Fruit fly (Drosophila melanogaster): Measurements from ENCODE around the gene CCT6.

Gene CCT6

dm6 chrX:15760447-15761297 lies 14.2 kb downstream of the CCT6 start, which contains the start of the genes Graf and mRpL3 (continued):
- TF ChIP-seq wor (GFP tag; IDR thresholded peaks at IDR 0.05) = no peak
- no peak for TF ChIP-seq wek (GFP tag; optimal IDR thresholded peaks at IDR 0.05)
- no peak for TF ChIP-seq so (GFP tag; IDR thresholded peaks at IDR 0.05)
- TF ChIP-seq sna (GFP tag; IDR thresholded peaks at IDR 0.05; ENCODE audit: partially characterized antibody) = peak; percentile 83
- no peak for TF ChIP-seq dan (GFP tag; IDR thresholded peaks at IDR 0.05)
- no peak for TF ChIP-seq zen (tag; optimal IDR thresholded peaks at IDR 0.05)
- TF ChIP-seq CG1832 (GFP tag; optimal IDR thresholded peaks at IDR 0.05) = no peak
- TF ChIP-seq CoRest (tag; optimal IDR thresholded peaks at IDR 0.05) = no peak
- TF ChIP-seq Mad (GFP tag; optimal IDR thresholded peaks at IDR 0.05) = no peak
- TF ChIP-seq E2f2 (GFP tag; IDR thresholded peaks at IDR 0.05) = no peak
- no peak for TF ChIP-seq CG13424 (tag; optimal IDR thresholded peaks at IDR 0.05)
- TF ChIP-seq danr (GFP tag; IDR thresholded peaks at IDR 0.05) = no peak
- peak; percentile 52 for TF ChIP-seq sqz (GFP tag; optimal IDR thresholded peaks at IDR 0.05)
- TF ChIP-seq zfh2 (GFP tag; optimal IDR thresholded peaks at IDR 0.05) = no peak
- TF ChIP-seq CG12769 (tag; optimal IDR thresholded peaks at IDR 0.05) = no peak
- TF ChIP-seq CG17612 (GFP tag; IDR thresholded peaks at IDR 0.05) = no peak
- TF ChIP-seq bab2 (GFP tag; optimal IDR thresholded peaks at IDR 0.05) = no peak
- TF ChIP-seq CG8388 (GFP tag; optimal IDR thresholded peaks at IDR 0.05) = no peak
- TF ChIP-seq CkIIα-i1 (GFP tag; IDR thresholded peaks at IDR 0.05) = no peak
- TF ChIP-seq tx (GFP tag; optimal IDR thresholded peaks at IDR 0.05) = no peak
- no peak for TF ChIP-seq ewg (GFP tag; optimal IDR thresholded peaks at IDR 0.05)
- TF ChIP-seq Bteb2 (GFP tag; optimal IDR thresholded peaks at IDR 0.05) = no peak
- TF ChIP-seq CG42726 (GFP tag; IDR thresholded peaks at IDR 0.05; ENCODE audit: partially characterized antibody) = peak; percentile 88
- TF ChIP-seq C15 (GFP tag; IDR thresholded peaks at IDR 0.05) = no peak
- TF ChIP-seq CG10543 (GFP tag; optimal IDR thresholded peaks at IDR 0.05) = no peak
- TF ChIP-seq pita (GFP tag; optimal IDR thresholded peaks at IDR 0.05) = no peak
- TF ChIP-seq crc (GFP tag; optimal IDR thresholded peaks at IDR 0.05) = no peak
- no peak for TF ChIP-seq Spps (tag; optimal IDR thresholded peaks at IDR 0.05)
- TF ChIP-seq CG14050 (GFP tag; IDR thresholded peaks at IDR 0.05) = no peak
- TF ChIP-seq Dek (tag; optimal IDR thresholded peaks at IDR 0.05) = no peak
- peak; percentile 94 for TF ChIP-seq chinmo (GFP tag; IDR thresholded peaks at IDR 0.05; ENCODE audit: partially characterized antibody)
- no peak for TF ChIP-seq dysf (GFP tag; IDR thresholded peaks at IDR 0.05)
- no peak for TF ChIP-seq sr (GFP tag; IDR thresholded peaks at IDR 0.05)
- peak; percentile 89 for TF ChIP-seq pfk (GFP tag; optimal IDR thresholded peaks at IDR 0.05)
- peak; percentile 86 for TF ChIP-seq BEAF-32 (GFP tag; optimal IDR thresholded peaks at IDR 0.05)
- TF ChIP-seq bowl (GFP tag; IDR thresholded peaks at IDR 0.05) = no peak
- no peak for TF ChIP-seq Deaf1 (tag; optimal IDR thresholded peaks at IDR 0.05)
- no peak for TF ChIP-seq fu2 (GFP tag; optimal IDR thresholded peaks at IDR 0.05)
- TF ChIP-seq chif (GFP tag; optimal IDR thresholded peaks at IDR 0.05) = no peak
- TF ChIP-seq CG7963 (GFP tag; IDR thresholded peaks at IDR 0.05; ENCODE audit: partially characterized antibody) = peak; percentile 91
- no peak for TF ChIP-seq CG17568 (GFP tag; optimal IDR thresholded peaks at IDR 0.05)
- no peak for TF ChIP-seq ac (GFP tag; optimal IDR thresholded peaks at IDR 0.05)
- TF ChIP-seq insv (GFP tag; optimal IDR thresholded peaks at IDR 0.05) = peak in 1 of 2 experiments; percentile 21
- TF ChIP-seq Nf-YB (GFP tag; optimal IDR thresholded peaks at IDR 0.05) = no peak
- TF ChIP-seq Trl (optimal IDR thresholded peaks at IDR 0.05) = no peak
- TF ChIP-seq Trl (GFP tag; optimal IDR thresholded peaks at IDR 0.05) = no peak
- TF ChIP-seq vnd (GFP tag; IDR thresholded peaks at IDR 0.05; ENCODE audit: partially characterized antibody) = peak; percentile 90
- TF ChIP-seq dati (GFP tag; IDR thresholded peaks at IDR 0.05) = no peak
- TF ChIP-seq btn (GFP tag; optimal IDR thresholded peaks at IDR 0.05) = no peak
- peak; percentile 90 for TF ChIP-seq ato (GFP tag; IDR thresholded peaks at IDR 0.05; ENCODE audit: partially characterized antibody)

Measured in whole organism, embryonic.